Worm (Caenorhabditis elegans) whole organism, L1 larva: Measurements from ENCODE around the gene W09D6.4.

Experiments used
- nhr-28 ChIP-seq: fragments of 150-350 bp; optimal IDR thresholded peaks from 2 replicates; lab custom pipeline; 2014; ENCODE audit warnings: missing biosample characterization, missing genetic modification characterization
- nhr-90 ChIP-seq: sonication (generic microtip); optimal IDR thresholded peaks from 2 replicates; lab custom pipeline; 2016; ENCODE audit warnings: mild to moderate bottlenecking, missing genetic modification characterization, missing compliant biosample characterization; ENCODE audit not compliant: poor library complexity

ce11 chrIII:11107327-11107726 is 27.8 kb downstream of the W09D6.4 start:
- TF ChIP-seq nhr-28 (tag; lab: Kevin White, UChicago) (no peak), nhr-90 (no peak)
